Fruit fly (Drosophila melanogaster) whole organism, adult: ENCODE measurements around the gene Akr1B.

ENCODE experiments used
- CG11617 ChIP-seq: fragments of 200-800 bp; sonication (Bioruptor generic); optimal IDR thresholded peaks from 2 replicates; lab custom pipeline; 2017; ENCODE audit warnings: mild to moderate bottlenecking, missing biosample characterization, missing genetic modification reagents, missing genetic modification characterization
- CG12768 ChIP-seq: fragments of 200-800 bp; sonication (Bioruptor generic); optimal IDR thresholded peaks from 2 replicates; lab custom pipeline; 2017; ENCODE audit warnings: missing biosample characterization, missing genetic modification characterization, mild to moderate bottlenecking, moderate library complexity, missing genetic modification reagents
- CG1620 ChIP-seq: fragments of 200-800 bp; sonication (Bioruptor generic); optimal IDR thresholded peaks from 2 replicates; lab custom pipeline; 2016; ENCODE audit warnings: missing biosample characterization, missing genetic modification characterization
- Clk ChIP-seq: fragments of 200-800 bp; sonication (Bioruptor generic); optimal IDR thresholded peaks from 2 replicates; lab custom pipeline; 2017; ENCODE audit warnings: missing biosample characterization, missing genetic modification characterization
- bab1 ChIP-seq: fragments of 200-800 bp; sonication (Bioruptor generic); optimal IDR thresholded peaks from 3 replicates; lab custom pipeline; 2019; ENCODE audit warnings: missing biosample characterization, mild to moderate bottlenecking, missing genetic modification characterization, moderate library complexity
- cic ChIP-seq: fragments of 200-800 bp; sonication (Bioruptor generic); optimal IDR thresholded peaks from 2 replicates; lab custom pipeline; 2017; ENCODE audit warnings: missing biosample characterization, mild to moderate bottlenecking, missing genetic modification characterization, moderate library complexity
- cnc ChIP-seq, 2 experiments: fragments of >200 bp; optimal IDR thresholded peaks; 2 replicates each; lab custom pipeline; 2017
- kay ChIP-seq: fragments of 200-800 bp; sonication (Bioruptor generic); peaks from one replicate; lab custom pipeline; 2016; ENCODE audit warnings: missing biosample characterization, missing genetic modification characterization, borderline replicate concordance
- ovo ChIP-seq: fragments of 200-800 bp; sonication (Bioruptor generic); optimal IDR thresholded peaks from 2 replicates; lab custom pipeline; 2016; ENCODE audit warnings: missing biosample characterization, missing genetic modification characterization
- tj ChIP-seq: fragments of 200-800 bp; sonication (Bioruptor generic); optimal IDR thresholded peaks from 3 replicates; lab custom pipeline; 2017; ENCODE audit warnings: missing biosample characterization, mild to moderate bottlenecking, missing genetic modification characterization, moderate library complexity

dm6 chr3L:11574563-11574962, 49.6 kb downstream of the Akr1B start, which contains the start of gene CG33490:
- TF ChIP-seq CG1620 (GFP tag; lab: Kevin White, UChicago) (no peak), kay (no peak), CG11617 (no peak), cic (GFP tag; lab: Kevin White, UChicago) (no peak), bab1 (GFP tag; lab: Kevin White, UChicago) (no peak), Clk (GFP tag; lab: Kevin White, UChicago) (no peak), CG12768 (GFP tag; lab: Kevin White, UChicago) (no peak), tj (no peak), cnc (optimal IDR thresholded peaks at IDR 0.05; lab: Kevin White, UChicago) (no peak), ovo (GFP tag; lab: Kevin White, UChicago) (no peak)
